Worm (Caenorhabditis elegans) whole organism, L2 larva: ENCODE measurements around the gene T09D3.8.

Experiments used
- alr-1 ChIP-seq: fragments of 150-350 bp; optimal IDR thresholded peaks from 2 replicates; lab custom pipeline; 2014; ENCODE audit warnings: missing biosample characterization, missing genetic modification characterization
- aly-2 ChIP-seq: fragments of 150-350 bp; optimal IDR thresholded peaks from 2 replicates; lab custom pipeline; 2014; ENCODE audit warnings: missing biosample characterization, missing genetic modification characterization
- ama-1 ChIP-seq: fragments of 150-350 bp; optimal IDR thresholded peaks from 2 replicates; lab custom pipeline; 2018; ENCODE audit warnings: inconsistent platforms
- lin-13 ChIP-seq: fragments of 150-350 bp; optimal IDR thresholded peaks from 2 replicates; lab custom pipeline; 2014; ENCODE audit warnings: missing biosample characterization, missing genetic modification reagents, missing genetic modification characterization
- lsy-2 ChIP-seq, 2 experiments: fragments of 150-350 bp in 1 of 2; sonication (generic microtip) in 1 of 2; optimal IDR thresholded peaks; 2 replicates each; lab custom pipeline; 2014 to 2017; ENCODE audit warnings: missing biosample characterization in 2 of 2, missing genetic modification characterization in 2 of 2
- mab-5 ChIP-seq: fragments of 150-350 bp; optimal IDR thresholded peaks from 2 replicates; lab custom pipeline; 2014; ENCODE audit warnings: missing biosample characterization, missing genetic modification characterization
- nhr-25 ChIP-seq: fragments of 150-350 bp; sonication (generic microtip); optimal IDR thresholded peaks from 3 replicates; lab custom pipeline; 2014; ENCODE audit warnings: missing biosample characterization, missing genetic modification characterization
- skn-1 ChIP-seq: sonication (generic microtip); optimal IDR thresholded peaks from 2 replicates; lab custom pipeline; 2017; ENCODE audit warnings: missing biosample characterization, missing genetic modification characterization
- zag-1 ChIP-seq: fragments of 150-350 bp; optimal IDR thresholded peaks from 2 replicates; lab custom pipeline; 2014; ENCODE audit warnings: missing biosample characterization, missing genetic modification characterization
- ztf-1 ChIP-seq: fragments of 200-800 bp; sonication (Bioruptor generic); conservative IDR thresholded peaks from 2 replicates; pipeline ENCODE4 v1.3.6; 2022; ENCODE audit warnings: missing genetic modification characterization, missing compliant biosample characterization

ce11 chrV:5408921-5409320 lies 44.0 kb downstream of the T09D3.8 start:
- TF ChIP-seq nhr-25 (tag; lab: Kevin White, UChicago) = no peak
- no peak for TF ChIP-seq lin-13
- no peak for TF ChIP-seq ama-1 (lab: Kevin White, UChicago)
- TF ChIP-seq skn-1 (tag; lab: Kevin White, UChicago) = no peak
- TF ChIP-seq alr-1 = no peak
- no peak for TF ChIP-seq aly-2
- TF ChIP-seq zag-1 (tag; lab: Kevin White, UChicago) = no peak
- TF ChIP-seq lsy-2 (tag; optimal IDR thresholded peaks at IDR 0.05; lab: Kevin White, UChicago) = peak in 1 of 2 experiments; percentile 15
- no peak for TF ChIP-seq ztf-1 (GFP tag; lab: Robert Waterston, UW)
- no peak for TF ChIP-seq mab-5 (tag; lab: Kevin White, UChicago)
